Fruit fly (Drosophila melanogaster): ENCODE data around the gene Zip71B.

Zip71B gene

dm6 chr3L:14977536-14978495, 14.3 kb upstream of the Zip71B start (continued):
- TF ChIP-seq zen2 (GFP tag; IDR thresholded peaks at IDR 0.05; ENCODE audit: partially characterized antibody) (0 out of 3 replicates have a peak, but pooled peaks have one; percentile 17), CG7963 (GFP tag; IDR thresholded peaks at IDR 0.05; ENCODE audit: partially characterized antibody) (no peak), tio (GFP tag; optimal IDR thresholded peaks at IDR 0.05) (peak; percentile 72), CG10543 (GFP tag; optimal IDR thresholded peaks at IDR 0.05) (peak; percentile 81), trem (tag; optimal IDR thresholded peaks at IDR 0.05) (peak; percentile 41), D19B (GFP tag; optimal IDR thresholded peaks at IDR 0.05) (no peak), CG15269 (tag; optimal IDR thresholded peaks at IDR 0.05) (peak; percentile 18), CG2875 (GFP tag; optimal IDR thresholded peaks at IDR 0.05) (peak; percentile 23), Atf-2 (GFP tag; optimal IDR thresholded peaks at IDR 0.05) (peak; percentile 22), CG8478 (optimal IDR thresholded peaks at IDR 0.05) (no peak), Hr51 (GFP tag; optimal IDR thresholded peaks at IDR 0.05) (peak in 1 of 2 experiments; percentile 14), CG31365 (tag; optimal IDR thresholded peaks at IDR 0.05) (peak; percentile 17), lmd (GFP tag; IDR thresholded peaks at IDR 0.05) (peak; percentile 49; the same call in 1 of the 2 replicates), CG10267 (tag; optimal IDR thresholded peaks at IDR 0.05) (peak; percentile 47), Dll (GFP tag; IDR thresholded peaks at IDR 0.05; ENCODE audit: partially characterized antibody) (0 out of 4 replicates have a peak, but pooled peaks have one; percentile 36), CG18476 (GFP tag; optimal IDR thresholded peaks at IDR 0.05) (peak; percentile 24), CG2889 (GFP tag; IDR thresholded peaks at IDR 0.05) (no peak), sisA (GFP tag; IDR thresholded peaks at IDR 0.05) (peak; percentile 27; the same call in 1 of the 2 replicates), HLH3B (GFP tag; IDR thresholded peaks at IDR 0.05) (peak; percentile 43), CG8281 (tag; optimal IDR thresholded peaks at IDR 0.05) (peak; percentile 32), CG13424 (tag; optimal IDR thresholded peaks at IDR 0.05) (peak; percentile 43), sug (tag; optimal IDR thresholded peaks at IDR 0.05) (peak; percentile 57), CG17568 (GFP tag; optimal IDR thresholded peaks at IDR 0.05) (peak; percentile 46), Elba2 (GFP tag; optimal IDR thresholded peaks at IDR 0.05) (no peak), fd64A (GFP tag; optimal IDR thresholded peaks at IDR 0.05) (peak; percentile 43), otp (GFP tag; IDR thresholded peaks at IDR 0.05) (peak; percentile 69; the same call in 1 of the 3 replicates), CG13775 (GFP tag; optimal IDR thresholded peaks at IDR 0.05) (peak; percentile 77), CG5180 (GFP tag; optimal IDR thresholded peaks at IDR 0.05) (peak; percentile 10), Oli (tag; optimal IDR thresholded peaks at IDR 0.05) (peak; percentile 58), lola (GFP tag; optimal IDR thresholded peaks at IDR 0.05) (peak in 1 of 3 experiments; percentile 92), ewg (GFP tag; optimal IDR thresholded peaks at IDR 0.05) (peak; percentile 24), cad (GFP tag; optimal IDR thresholded peaks at IDR 0.05) (peak; percentile 64), CG10431 (GFP tag; optimal IDR thresholded peaks at IDR 0.05) (peak; percentile 27), dm (GFP tag; optimal IDR thresholded peaks at IDR 0.05) (no peak), psq (GFP tag; optimal IDR thresholded peaks at IDR 0.05) (peak; percentile 42), CG12071 (GFP tag; optimal IDR thresholded peaks at IDR 0.05) (no peak), sob (GFP tag; IDR thresholded peaks at IDR 0.05) (peak; percentile 67; the same call in 1 of the 2 replicates), CG3726 (GFP tag; IDR thresholded peaks at IDR 0.05) (no peak), ranshi (GFP tag; IDR thresholded peaks at IDR 0.05) (no peak; the same call in 1 of the 2 replicates), Nf-YC (tag; optimal IDR thresholded peaks at IDR 0.05) (peak; percentile 46), CG2199 (GFP tag; IDR thresholded peaks at IDR 0.05) (peak; percentile 56; the same call in 1 of the 3 replicates), so (GFP tag; IDR thresholded peaks at IDR 0.05) (peak; percentile 26; the same call in 1 of the 3 replicates), CG34422 (GFP tag; IDR thresholded peaks at IDR 0.05) (peak; percentile 43; the same call in 2 of the 3 replicates), CG12391 (tag; optimal IDR thresholded peaks at IDR 0.05) (peak; percentile 62), Deaf1 (tag; optimal IDR thresholded peaks at IDR 0.05) (peak; percentile 83), CG12219 (GFP tag; optimal IDR thresholded peaks at IDR 0.05) (peak; percentile 33), Spps (tag; optimal IDR thresholded peaks at IDR 0.05) (no peak)
